Worm (Caenorhabditis elegans) whole organism, L3 larva: ENCODE measurements around the gene K08E7.8.

Source experiments
- ama-1 ChIP-seq: fragments of 150-350 bp; optimal IDR thresholded peaks from 2 replicates; lab custom pipeline; 2018
- ceh-28 ChIP-seq: fragments of 150-350 bp; optimal IDR thresholded peaks from 2 replicates; lab custom pipeline; 2014; ENCODE audit warnings: missing biosample characterization, missing genetic modification reagents, missing genetic modification characterization
- lin-15B ChIP-seq: fragments of 150-350 bp; optimal IDR thresholded peaks from 2 replicates; lab custom pipeline; 2014; ENCODE audit warnings: missing biosample characterization, missing genetic modification characterization
- lin-39 ChIP-seq: fragments of 150-350 bp; optimal IDR thresholded peaks from 2 replicates; lab custom pipeline; 2018; ENCODE audit warnings: missing biosample characterization, missing genetic modification reagents, missing genetic modification characterization
- nhr-237 ChIP-seq: fragments of 150-350 bp; optimal IDR thresholded peaks from 2 replicates; lab custom pipeline; 2014; ENCODE audit warnings: missing biosample characterization, missing genetic modification characterization
- pha-4 ChIP-seq: fragments of 150-350 bp; optimal IDR thresholded peaks from 2 replicates; lab custom pipeline; 2014; ENCODE audit warnings: missing biosample characterization, missing genetic modification reagents, missing genetic modification characterization
- unc-62 ChIP-seq: fragments of 150-350 bp; sonication (generic microtip); optimal IDR thresholded peaks from 4 replicates; lab custom pipeline; 2014; ENCODE audit warnings: missing biosample characterization, missing genetic modification reagents, missing genetic modification characterization
- zag-1 ChIP-seq: fragments of 150-350 bp; optimal IDR thresholded peaks from 2 replicates; lab custom pipeline; 2014; ENCODE audit warnings: missing biosample characterization, missing genetic modification characterization

DNA sequence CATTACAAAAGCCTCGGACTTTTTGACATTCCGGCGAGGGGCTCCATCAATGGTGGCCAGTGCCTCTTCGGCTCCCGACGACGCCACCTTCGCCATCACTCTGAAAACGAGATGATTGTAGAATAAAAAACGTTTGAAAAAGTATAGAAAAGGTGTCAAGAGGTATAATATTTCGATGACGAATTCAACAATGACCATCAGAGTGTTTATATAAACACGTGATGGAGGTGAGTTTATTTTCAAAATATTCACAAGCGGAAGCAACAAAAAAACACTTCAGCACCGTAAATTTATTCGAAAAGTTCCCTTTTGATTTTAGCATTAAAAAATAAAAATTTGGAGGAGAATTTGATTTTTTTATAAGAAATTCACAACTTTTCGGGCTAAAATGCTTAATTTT lies 28.8 kb upstream of the K08E7.8 start, which contains the start of gene efa-6:
- no peak for TF ChIP-seq nhr-237 (tag; lab: Kevin White, UChicago)
- TF ChIP-seq pha-4 (tag; lab: Kevin White, UChicago) = no peak
- no peak for TF ChIP-seq zag-1 (tag; lab: Kevin White, UChicago)
- TF ChIP-seq lin-15B = no peak
- no peak for TF ChIP-seq unc-62
- no peak for TF ChIP-seq ceh-28 (tag; lab: Kevin White, UChicago)
- TF ChIP-seq lin-39 = no peak
- TF ChIP-seq ama-1 (lab: Kevin White, UChicago) = no peak
